Worm (Caenorhabditis elegans) whole organism, young adult: ENCODE measurements around the gene ztf-8.
A peak's percentile ranks its signal among the peaks of the same experiment; 100 is the strongest.

Source experiments
- B0035.1 ChIP-seq: sonication (generic microtip); optimal IDR thresholded peaks from 2 replicates; lab custom pipeline; 2016; ENCODE audit warnings: missing genetic modification characterization, mild to moderate bottlenecking, missing compliant biosample characterization, missing genotype, missing genetic modification reagents
- C17E4.6 ChIP-seq: fragments of 200-800 bp; sonication (Bioruptor generic); IDR thresholded peaks from 2 replicates; pipeline ENCODE4 v1.3.6; 2022; ENCODE audit warnings: missing genetic modification reagents, missing genetic modification characterization, missing compliant biosample characterization
- F22D6.2 ChIP-seq: sonication (generic microtip); optimal IDR thresholded peaks from 2 replicates; lab custom pipeline; 2016; ENCODE audit warnings: mild to moderate bottlenecking, missing genetic modification characterization, missing compliant biosample characterization
- F23B12.7 ChIP-seq: sonication (generic microtip); optimal IDR thresholded peaks from 2 replicates; lab custom pipeline; 2017; ENCODE audit warnings: missing genetic modification characterization, mild to moderate bottlenecking, missing compliant biosample characterization, antibody characterized with exemption, moderate library complexity; ENCODE audit not compliant: insufficient read depth
- F52B5.7 ChIP-seq: sonication (generic microtip); optimal IDR thresholded peaks from 2 replicates; lab custom pipeline; 2016; ENCODE audit warnings: mild to moderate bottlenecking, missing genetic modification characterization, missing compliant biosample characterization
- Y67H2A.10 ChIP-seq: fragments of 200-800 bp; sonication (Bioruptor generic); conservative IDR thresholded peaks from 2 replicates; pipeline ENCODE4 v1.3.6; 2022; ENCODE audit warnings: missing genetic modification reagents, missing genetic modification characterization, missing compliant biosample characterization
- Y79H2A.3 ChIP-seq: fragments of 200-800 bp; sonication (Bioruptor generic); conservative IDR thresholded peaks from 2 replicates; pipeline ENCODE4 v1.3.6; 2022; ENCODE audit warnings: missing genetic modification reagents, missing genetic modification characterization, missing compliant biosample characterization
- akir-1 ChIP-seq: fragments of 200-800 bp; sonication (Bioruptor generic); optimal IDR thresholded peaks from 2 replicates; lab custom pipeline; 2018; ENCODE audit warnings: mild to moderate bottlenecking, missing genetic modification characterization, moderate library complexity, missing compliant biosample characterization
- atf-7 ChIP-seq: sonication (generic microtip); optimal IDR thresholded peaks from 2 replicates; lab custom pipeline; 2017; ENCODE audit warnings: mild to moderate bottlenecking, missing genetic modification characterization, missing compliant biosample characterization
- athp-1 ChIP-seq: sonication (generic microtip); optimal IDR thresholded peaks from 2 replicates; lab custom pipeline; 2017; ENCODE audit warnings: mild to moderate bottlenecking, missing genetic modification characterization, missing compliant biosample characterization
- attf-3 ChIP-seq: fragments of 200-800 bp; sonication (Bioruptor generic); conservative IDR thresholded peaks from 2 replicates; pipeline ENCODE4 v1.3.6; 2022; ENCODE audit warnings: missing genetic modification reagents, missing genetic modification characterization, missing compliant biosample characterization
- attf-5 ChIP-seq: fragments of 200-800 bp; sonication (Bioruptor generic); optimal IDR thresholded peaks from 2 replicates; lab custom pipeline; 2018; ENCODE audit warnings: mild to moderate bottlenecking, missing genetic modification characterization, missing compliant biosample characterization
- attf-6 ChIP-seq: fragments of 200-800 bp; sonication (Bioruptor generic); IDR thresholded peaks from 2 replicates; pipeline ENCODE4 v1.3.6; 2022; ENCODE audit warnings: missing genetic modification reagents, missing genetic modification characterization, missing compliant biosample characterization
- bed-1 ChIP-seq: fragments of 200-800 bp; sonication (Bioruptor generic); IDR thresholded peaks from 2 replicates; pipeline ENCODE4 v1.3.6; 2022; ENCODE audit warnings: missing genetic modification reagents, missing genetic modification characterization, missing compliant biosample characterization
- ceh-27 ChIP-seq: fragments of 200-800 bp; sonication (Bioruptor generic); optimal IDR thresholded peaks from 2 replicates; lab custom pipeline; 2018; ENCODE audit warnings: mild to moderate bottlenecking, missing genetic modification characterization, moderate library complexity, missing compliant biosample characterization
- ceh-91 ChIP-seq: fragments of 200-800 bp; sonication (Bioruptor generic); IDR thresholded peaks from 2 replicates; pipeline ENCODE4 v1.3.6; 2022; ENCODE audit warnings: missing genetic modification reagents, missing genetic modification characterization, missing compliant biosample characterization
- dox-1 ChIP-seq: fragments of 200-800 bp; sonication (Bioruptor generic); IDR thresholded peaks from 2 replicates; pipeline ENCODE4 v1.3.6; 2022; ENCODE audit warnings: missing genetic modification reagents, missing genetic modification characterization, missing compliant biosample characterization
- dpff-1 ChIP-seq: sonication (generic microtip); optimal IDR thresholded peaks from 2 replicates; lab custom pipeline; 2017; ENCODE audit warnings: mild to moderate bottlenecking, missing genetic modification characterization, missing compliant biosample characterization
- dpl-1 ChIP-seq: fragments of 150-350 bp; optimal IDR thresholded peaks from 2 replicates; lab custom pipeline; 2014; ENCODE audit warnings: missing biosample characterization, missing genetic modification reagents, missing genetic modification characterization
- gei-17 ChIP-seq: fragments of 200-800 bp; sonication (Bioruptor generic); optimal IDR thresholded peaks from 2 replicates; lab custom pipeline; 2018; ENCODE audit warnings: mild to moderate bottlenecking, missing genetic modification characterization, missing compliant biosample characterization
- him-1 ChIP-seq: sonication (generic microtip); optimal IDR thresholded peaks from 2 replicates; lab custom pipeline; 2016; ENCODE audit warnings: missing genotype, missing genetic modification reagents, missing genetic modification characterization, missing compliant biosample characterization
- hlh-12 ChIP-seq: sonication (generic microtip); optimal IDR thresholded peaks from 2 replicates; lab custom pipeline; 2016; ENCODE audit warnings: missing genetic modification characterization, missing compliant biosample characterization
- hmg-1.2 ChIP-seq: fragments of 200-800 bp; sonication (Bioruptor generic); IDR thresholded peaks from 2 replicates; pipeline ENCODE4 v1.3.6; 2022; ENCODE audit warnings: missing genetic modification reagents, missing genetic modification characterization, missing compliant biosample characterization
- hmg-20 ChIP-seq: fragments of 200-800 bp; sonication (Bioruptor generic); IDR thresholded peaks from 2 replicates; pipeline ENCODE4 v1.3.6; 2022; ENCODE audit warnings: missing genetic modification reagents, missing genetic modification characterization, missing compliant biosample characterization
- hsf-1 ChIP-seq: fragments of 200-800 bp; sonication (Bioruptor generic); IDR thresholded peaks from 2 replicates; pipeline ENCODE4 v1.3.6; 2022; ENCODE audit warnings: missing genetic modification reagents, missing genetic modification characterization, missing compliant biosample characterization
- lag-1 ChIP-seq: fragments of 200-800 bp; sonication (Bioruptor generic); IDR thresholded peaks from 2 replicates; pipeline ENCODE4 v1.3.6; 2022; ENCODE audit warnings: missing genetic modification reagents, missing genetic modification characterization, missing compliant biosample characterization
- let-607 ChIP-seq, 2 experiments: fragments of 200-800 bp in 1 of 2; sonication (Bioruptor generic) in 1 of 2; sonication (generic microtip) in 1 of 2; optimal IDR thresholded peaks; 2 replicates each; lab custom pipeline; 2016 to 2018; ENCODE audit warnings: mild to moderate bottlenecking in 2 of 2, missing compliant biosample characterization in 2 of 2, missing genetic modification characterization in 2 of 2, moderate library complexity in 2 of 2, missing genotype in 1 of 2
- lin-26 ChIP-seq: fragments of 200-800 bp; sonication (Bioruptor generic); IDR thresholded peaks from 2 replicates; pipeline ENCODE4 v1.3.6; 2022; ENCODE audit warnings: missing genetic modification reagents, missing genetic modification characterization, missing compliant biosample characterization
- lin-35 ChIP-seq, 3 experiments: fragments of 150-350 bp in 2 of 3; sonication (generic microtip) in 1 of 3; optimal IDR thresholded peaks; 2 replicates each; lab custom pipeline; 2014 to 2018; ENCODE audit warnings: missing biosample characterization in 3 of 3, missing genetic modification characterization in 3 of 3, missing genetic modification reagents in 3 of 3
- lin-40 ChIP-seq: sonication (generic microtip); optimal IDR thresholded peaks from 2 replicates; lab custom pipeline; 2016; ENCODE audit warnings: missing genetic modification characterization, mild to moderate bottlenecking, missing compliant biosample characterization, missing genotype, missing genetic modification reagents
- nfyb-1 ChIP-seq: fragments of 200-800 bp; sonication (Bioruptor generic); IDR thresholded peaks from 2 replicates; pipeline ENCODE4 v1.3.6; 2022; ENCODE audit warnings: missing genetic modification reagents, missing genetic modification characterization, missing compliant biosample characterization
- nhr-27 ChIP-seq: fragments of 200-800 bp; sonication (Bioruptor generic); optimal IDR thresholded peaks from 2 replicates; lab custom pipeline; 2018; ENCODE audit warnings: mild to moderate bottlenecking, missing genetic modification characterization, moderate library complexity, missing compliant biosample characterization
- nhr-80 ChIP-seq: sonication (generic microtip); optimal IDR thresholded peaks from 2 replicates; lab custom pipeline; 2016; ENCODE audit warnings: missing genetic modification characterization, missing compliant biosample characterization
- pbrm-1 ChIP-seq: fragments of 200-800 bp; sonication (Bioruptor generic); IDR thresholded peaks from 2 replicates; pipeline ENCODE4 v1.3.6; 2022; ENCODE audit warnings: missing genetic modification reagents, missing genetic modification characterization, missing compliant biosample characterization
- rcor-1 ChIP-seq: fragments of 200-800 bp; sonication (Bioruptor generic); IDR thresholded peaks from 2 replicates; pipeline ENCODE4 v1.3.6; 2022; ENCODE audit warnings: missing genetic modification reagents, missing genetic modification characterization, missing compliant biosample characterization
- repo-1 ChIP-seq: sonication (generic microtip); optimal IDR thresholded peaks from 2 replicates; lab custom pipeline; 2017; ENCODE audit warnings: mild to moderate bottlenecking, missing genetic modification characterization, missing compliant biosample characterization
- snpc-1.3 ChIP-seq: sonication (generic microtip); optimal IDR thresholded peaks from 2 replicates; lab custom pipeline; 2017; ENCODE audit warnings: missing genetic modification characterization, mild to moderate bottlenecking, missing compliant biosample characterization, antibody characterized with exemption, moderate library complexity, missing genotype, missing genetic modification reagents; ENCODE audit not compliant: insufficient read depth
- somi-1 ChIP-seq: fragments of 200-800 bp; sonication (Bioruptor generic); optimal IDR thresholded peaks from 2 replicates; lab custom pipeline; 2018; ENCODE audit warnings: mild to moderate bottlenecking, missing genetic modification characterization, missing compliant biosample characterization
- zfh-2 ChIP-seq: fragments of 200-800 bp; sonication (Bioruptor generic); conservative IDR thresholded peaks from 2 replicates; pipeline ENCODE4 v1.3.6; 2022; ENCODE audit warnings: missing genetic modification reagents, missing genetic modification characterization, missing compliant biosample characterization
- ztf-28 ChIP-seq: fragments of 200-800 bp; sonication (Bioruptor generic); IDR thresholded peaks from 2 replicates; pipeline ENCODE4 v1.3.6; 2022; ENCODE audit warnings: missing genetic modification reagents, missing genetic modification characterization, missing compliant biosample characterization
- ztf-3 ChIP-seq: fragments of 200-800 bp; sonication (Bioruptor generic); optimal IDR thresholded peaks from 2 replicates; lab custom pipeline; 2018; ENCODE audit warnings: mild to moderate bottlenecking, missing genetic modification characterization, missing compliant biosample characterization

Gene ztf-8

ce11 chrIII:5274250-5274649 lies 979 bp upstream of the ztf-8 start (continued):
- TF ChIP-seq Y79H2A.3 (GFP tag; lab: Robert Waterston, UW) (no peak), ceh-91 (GFP tag; lab: Robert Waterston, UW) (no peak), rcor-1 (no peak), repo-1 (tag; lab: Kevin White, UChicago) (no peak), hmg-20 (GFP tag; lab: Robert Waterston, UW) (no peak), Y67H2A.10 (GFP tag; lab: Robert Waterston, UW) (no peak), attf-6 (GFP tag; lab: Robert Waterston, UW) (no peak), lin-26 (GFP tag; lab: Robert Waterston, UW) (peak; percentile 37), lag-1 (no peak), somi-1 (GFP tag; lab: Kevin White, UChicago) (no peak), akir-1 (GFP tag; lab: Kevin White, UChicago) (no peak), F23B12.7 (tag; lab: Kevin White, UChicago) (no peak), dox-1 (GFP tag; lab: Robert Waterston, UW) (no peak)

ce11 chrIII:5269814-5270213 lies 3.5 kb downstream of the ztf-8 start, which contains the start of gene ZC395.4:
Gene ZC395.4, plus strand, starts transcription at chrIII:5270114.
- no peak for TF ChIP-seq B0035.1
- no peak for TF ChIP-seq hsf-1 (GFP tag; lab: Robert Waterston, UW)
- no peak for TF ChIP-seq F52B5.7 (tag; lab: Kevin White, UChicago)
- no peak for TF ChIP-seq dpff-1 (tag; lab: Kevin White, UChicago)
- TF ChIP-seq F22D6.2 (tag; lab: Kevin White, UChicago): no peak
- no peak for TF ChIP-seq nfyb-1 (GFP tag; lab: Robert Waterston, UW)
- no peak for TF ChIP-seq him-1
- TF ChIP-seq snpc-1.3 (tag; lab: Kevin White, UChicago): no peak
- no peak for TF ChIP-seq athp-1

ce11 chrIII:5268486-5268885 lies 4.8 kb downstream of the ztf-8 start:
- TF ChIP-seq let-607 (tag; optimal IDR thresholded peaks at IDR 0.05; lab: Kevin White, UChicago): peak in 1 of 2 experiments; percentile 19
- TF ChIP-seq lin-35 (GFP tag; optimal IDR thresholded peaks at IDR 0.05; lab: Kevin White, UChicago): peak in 1 of 3 experiments; percentile 13
- no peak for TF ChIP-seq akir-1 (GFP tag; lab: Kevin White, UChicago)
- no peak for TF ChIP-seq lin-40 (tag; lab: Kevin White, UChicago)
- no peak for TF ChIP-seq attf-5 (GFP tag; lab: Kevin White, UChicago)
- 0 out of 2 replicates have a peak, but pooled peaks have one; percentile 0 for TF ChIP-seq ztf-28 (GFP tag; lab: Robert Waterston, UW)

DNA sequence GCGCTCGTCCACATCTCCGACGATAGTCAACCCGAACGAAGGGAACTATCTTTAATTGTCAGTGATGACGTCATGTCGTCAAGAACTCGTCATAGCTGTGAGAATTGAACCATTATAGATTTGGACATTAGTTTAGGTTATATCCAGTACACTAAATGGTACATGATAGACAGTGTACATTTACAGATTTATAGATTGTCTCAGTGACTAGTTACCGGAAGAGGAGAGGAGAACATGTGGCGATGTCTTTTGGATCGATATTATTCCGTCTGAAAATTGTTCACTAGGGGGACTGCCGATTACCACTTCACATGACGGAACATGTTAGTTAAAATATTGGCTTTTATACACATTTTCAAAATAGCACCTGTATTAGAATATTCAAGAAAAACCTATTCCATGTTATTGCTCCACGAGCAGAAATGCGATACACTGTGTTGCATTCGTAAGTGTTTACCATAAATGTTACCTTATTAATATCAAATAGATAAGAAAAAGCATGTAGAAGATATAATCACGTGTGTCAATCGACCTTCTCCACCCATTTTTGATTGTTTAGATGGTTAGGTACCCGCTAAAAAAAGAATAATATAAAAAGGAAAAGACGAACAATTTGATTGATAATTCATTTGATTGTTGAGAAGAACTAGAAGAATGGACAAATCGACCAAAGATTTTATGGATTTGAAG lies 5.9 kb downstream of the ztf-8 start, which contains the start of gene ZC395.5:
Gene ZC395.5 (plus strand): TSS at position 632 of the 690 bp plus-strand sequence.
- no peak for TF ChIP-seq lin-40 (tag; lab: Kevin White, UChicago)
- no peak for TF ChIP-seq gei-17 (GFP tag; lab: Kevin White, UChicago)
- no peak for TF ChIP-seq zfh-2 (GFP tag; lab: Robert Waterston, UW)
- TF ChIP-seq ztf-3 (GFP tag; lab: Kevin White, UChicago): no peak
- TF ChIP-seq C17E4.6 (GFP tag; lab: Robert Waterston, UW): no peak
- TF ChIP-seq pbrm-1 (GFP tag; lab: Robert Waterston, UW): no peak
- TF ChIP-seq lin-35 (GFP tag; optimal IDR thresholded peaks at IDR 0.05; lab: Kevin White, UChicago): peak in 1 of 3 experiments; percentile 31
- TF ChIP-seq hmg-1.2: no peak
- TF ChIP-seq dpl-1: no peak
- TF ChIP-seq lin-26 (GFP tag; lab: Robert Waterston, UW): no peak
- no peak for TF ChIP-seq nhr-27
- TF ChIP-seq hlh-12: no peak
- no peak for TF ChIP-seq let-607 (tag; optimal IDR thresholded peaks at IDR 0.05; lab: Kevin White, UChicago)
- TF ChIP-seq snpc-1.3 (tag; lab: Kevin White, UChicago): no peak
- TF ChIP-seq bed-1: no peak
- TF ChIP-seq atf-7: no peak
- TF ChIP-seq ceh-27 (GFP tag; lab: Kevin White, UChicago): peak; percentile 17
- TF ChIP-seq attf-3: no peak
- peak; percentile 17 for TF ChIP-seq nhr-80 (tag; lab: Kevin White, UChicago)
- no peak for TF ChIP-seq attf-5 (GFP tag; lab: Kevin White, UChicago)
- TF ChIP-seq him-1: peak; percentile 4
